Worm (Caenorhabditis elegans): Measurements from ENCODE around the gene F26F12.5.
A peak's percentile ranks its signal among the peaks of the same experiment; 100 is the strongest.

F26F12.5 gene

DNA sequence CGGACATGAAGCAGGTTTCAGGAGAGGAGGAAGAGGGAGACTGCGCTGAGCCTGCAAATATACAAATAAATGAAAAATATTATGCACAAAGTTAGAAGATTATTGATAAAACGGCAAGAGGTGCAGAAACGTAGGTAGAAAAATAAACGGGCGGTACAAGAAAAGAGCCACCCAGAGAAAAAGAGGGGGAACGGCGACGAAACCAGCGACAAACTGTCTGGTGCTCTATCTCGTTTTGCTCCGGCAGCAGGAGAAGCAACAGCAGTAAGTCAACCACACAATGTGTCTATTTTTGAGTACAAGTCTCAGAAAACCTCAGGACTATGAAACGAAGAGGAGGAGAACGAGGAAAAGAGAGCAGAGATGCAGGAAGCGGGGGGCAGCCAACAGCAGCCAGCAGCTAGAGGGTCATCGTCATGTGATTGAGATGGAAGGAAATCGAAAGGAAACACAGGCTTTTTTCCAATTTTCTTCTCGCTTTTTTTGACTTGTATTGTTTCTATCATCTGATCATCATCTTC lies 19.3 kb downstream of the F26F12.5 start, which contains the start of gene F26F12.3 (continued):
- TF ChIP-seq madf-5 (GFP tag; IDR thresholded peaks at IDR 0.05) (no peak), nhr-237 (tag; optimal IDR thresholded peaks at IDR 0.05) (no peak), Y75B8A.6 (GFP tag; IDR thresholded peaks at IDR 0.05) (no peak), mes-2 (tag; optimal IDR thresholded peaks at IDR 0.05; ENCODE audit: poor library complexity, severe bottlenecking) (no peak), lin-29 (GFP tag; IDR thresholded peaks at IDR 0.05) (0 out of 2 replicates have a peak, but pooled peaks have one; percentile 49), php-3 (GFP tag; IDR thresholded peaks at IDR 0.05) (peak; percentile 34; the same call in 1 of the 2 replicates), daf-16 (GFP tag; optimal IDR thresholded peaks at IDR 0.05) (peak in 1 of 2 experiments; percentile 14), daf-16 (tag; optimal IDR thresholded peaks at IDR 0.05) (peak; percentile 81), lsy-2 (tag; optimal IDR thresholded peaks at IDR 0.05) (peak in 1 of 2 experiments; percentile 63), egl-43 (GFP tag; IDR thresholded peaks at IDR 0.05) (peak; percentile 69), ceh-28 (tag; optimal IDR thresholded peaks at IDR 0.05) (no peak), F26F4.8 (GFP tag; conservative IDR thresholded peaks at IDR 0.05) (no peak), spr-3 (GFP tag; optimal IDR thresholded peaks at IDR 0.05) (no peak), dve-1 (tag; optimal IDR thresholded peaks at IDR 0.05; ENCODE audit: insufficient read depth) (peak; percentile 67), zip-2 (tag; optimal IDR thresholded peaks at IDR 0.05) (no peak), nhr-42 (GFP tag; IDR thresholded peaks at IDR 0.05) (no peak), Y48G9A.11 (GFP tag; IDR thresholded peaks at IDR 0.05) (no peak), cey-2 (tag; optimal IDR thresholded peaks at IDR 0.05; ENCODE audit: borderline replicate concordance, insufficient read depth) (no peak), pqm-1 (tag; optimal IDR thresholded peaks at IDR 0.05) (peak; percentile 59), daf-19 (GFP tag; conservative IDR thresholded peaks at IDR 0.05) (no peak), F44E2.7 (GFP tag; IDR thresholded peaks at IDR 0.05) (no peak), nhr-111 (GFP tag; optimal IDR thresholded peaks at IDR 0.05) (no peak), dmd-9 (GFP tag; IDR thresholded peaks at IDR 0.05) (no peak), nhr-6 (tag; optimal IDR thresholded peaks at IDR 0.05) (no peak), zag-1 (tag; optimal IDR thresholded peaks at IDR 0.05) (no peak), dmd-8 (GFP tag; IDR thresholded peaks at IDR 0.05) (no peak), T20F7.1 (GFP tag; optimal IDR thresholded peaks at IDR 0.05) (peak; percentile 10), zip-11 (GFP tag; IDR thresholded peaks at IDR 0.05) (no peak), jun-1 (tag; optimal IDR thresholded peaks at IDR 0.05) (no peak), mxl-2 (GFP tag; conservative IDR thresholded peaks at IDR 0.05) (no peak), duxl-1 (tag; optimal IDR thresholded peaks at IDR 0.05; ENCODE audit: poor library complexity) (no peak), daf-8 (GFP tag; IDR thresholded peaks at IDR 0.05) (no peak), dpl-1 (GFP tag; optimal IDR thresholded peaks at IDR 0.05) (peak; percentile 12), ceh-32 (tag; optimal IDR thresholded peaks at IDR 0.05; ENCODE audit: poor library complexity) (no peak), arid-1 (GFP tag; conservative IDR thresholded peaks at IDR 0.05) (no peak), dmd-6 (GFP tag; IDR thresholded peaks at IDR 0.05) (peak; percentile 88), sdz-12 (GFP tag; optimal IDR thresholded peaks at IDR 0.05) (no peak), lin-13 (GFP tag; optimal IDR thresholded peaks at IDR 0.05) (no peak), fkh-10 (GFP tag; optimal IDR thresholded peaks at IDR 0.05) (peak; percentile 70), lin-1 (GFP tag; IDR thresholded peaks at IDR 0.05) (no peak), unc-62 (GFP tag; optimal IDR thresholded peaks at IDR 0.05 in 1 of 2) (no peak), unc-62 (tag; optimal IDR thresholded peaks at IDR 0.05) (no peak), nhr-102 (tag; optimal IDR thresholded peaks at IDR 0.05) (peak; percentile 43), spr-1 (tag; optimal IDR thresholded peaks at IDR 0.05) (peak; percentile 35), fos-1 (tag; optimal IDR thresholded peaks at IDR 0.05) (no peak), zfp-2 (tag; optimal IDR thresholded peaks at IDR 0.05) (no peak), daf-12 (tag; optimal IDR thresholded peaks at IDR 0.05) (no peak), ctbp-1 (GFP tag; IDR thresholded peaks at IDR 0.05) (peak; percentile 79), mxl-3 (GFP tag; optimal IDR thresholded peaks at IDR 0.05) (peak; percentile 33), ztf-7 (tag; optimal IDR thresholded peaks at IDR 0.05) (peak; percentile 6), hmg-1.1 (GFP tag; IDR thresholded peaks at IDR 0.05) (peak; percentile 65)
